Fruit fly (Drosophila melanogaster): ENCODE results near the gene CG11035.
A peak's percentile ranks its signal among the peaks of the same experiment; 100 is the strongest.

The CG11035 gene

DNA sequence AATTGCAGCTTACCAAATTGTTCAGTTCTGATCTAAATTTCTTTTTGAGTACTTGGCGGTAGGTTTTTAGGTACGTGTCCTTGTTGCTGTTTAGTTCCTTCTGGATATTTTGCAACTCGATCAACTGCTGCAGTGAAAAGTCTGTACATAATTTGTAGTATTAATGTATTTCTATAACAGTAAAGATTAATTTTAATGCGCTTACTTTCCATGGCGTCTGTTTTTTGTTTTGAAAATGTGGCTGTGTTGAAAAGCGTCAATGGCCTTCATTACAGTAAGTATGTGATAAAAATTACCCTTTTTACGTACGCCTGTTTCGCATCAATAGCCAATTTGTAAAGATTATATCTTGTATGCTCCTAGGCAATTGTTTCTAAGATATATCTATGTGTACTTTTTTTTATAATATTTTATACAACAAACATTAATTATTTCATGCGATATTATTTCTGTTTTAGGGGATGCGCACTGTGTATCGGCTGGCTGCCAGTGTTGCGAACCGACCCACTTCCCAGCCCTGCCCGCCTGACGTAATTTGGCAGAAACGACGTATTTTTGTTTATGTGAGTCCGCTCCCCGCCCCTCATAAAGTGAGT, 31.6 kb downstream of the CG11035 start, which contains the start of the genes Kmn2 and CG2698 (continued):
- TF ChIP-seq ato (GFP tag; IDR thresholded peaks at IDR 0.05; ENCODE audit: partially characterized antibody) (no peak), pzg (GFP tag; optimal IDR thresholded peaks at IDR 0.05) (peak; percentile 62), CHES-1-like (GFP tag; optimal IDR thresholded peaks at IDR 0.05) (peak; percentile 64), bowl (GFP tag; IDR thresholded peaks at IDR 0.05) (peak; percentile 93), CG32772 (GFP tag; IDR thresholded peaks at IDR 0.05) (peak; percentile 98), ttk (GFP tag; IDR thresholded peaks at IDR 0.05) (peak; percentile 98), CG1233 (GFP tag; optimal IDR thresholded peaks at IDR 0.05) (peak; percentile 91), gt (GFP tag; IDR thresholded peaks at IDR 0.05) (peak; percentile 95), ranshi (GFP tag; IDR thresholded peaks at IDR 0.05) (peak; percentile 97), bcd (GFP tag; optimal IDR thresholded peaks at IDR 0.05) (peak; percentile 96), CG15601 (tag; optimal IDR thresholded peaks at IDR 0.05) (peak; percentile 91), Max (GFP tag; optimal IDR thresholded peaks at IDR 0.05) (peak; percentile 96), CG2116 (GFP tag; optimal IDR thresholded peaks at IDR 0.05) (peak; percentile 77), CG11560 (tag; IDR thresholded peaks at IDR 0.05) (peak; percentile 92), D (optimal IDR thresholded peaks at IDR 0.05) (no peak), D (GFP tag; optimal IDR thresholded peaks at IDR 0.05) (peak; percentile 91), CG14965 (GFP tag; optimal IDR thresholded peaks at IDR 0.05; ENCODE audit: borderline replicate concordance) (no peak), ewg (GFP tag; optimal IDR thresholded peaks at IDR 0.05) (peak; percentile 92), CG14050 (GFP tag; IDR thresholded peaks at IDR 0.05) (peak; percentile 97), fd64A (GFP tag; optimal IDR thresholded peaks at IDR 0.05) (peak; percentile 74), CG11456 (GFP tag; IDR thresholded peaks at IDR 0.05) (peak; percentile 97), Side (GFP tag; optimal IDR thresholded peaks at IDR 0.05) (peak; percentile 70), CG8765 (GFP tag; IDR thresholded peaks at IDR 0.05) (peak; percentile 97), CG7271 (tag; optimal IDR thresholded peaks at IDR 0.05) (peak; percentile 68), lmd (GFP tag; IDR thresholded peaks at IDR 0.05) (peak; percentile 99), hbn (GFP tag; IDR thresholded peaks at IDR 0.05; ENCODE audit: partially characterized antibody) (peak; percentile 36; the same call in 1 of the 2 replicates), CG6254 (GFP tag; optimal IDR thresholded peaks at IDR 0.05) (peak; percentile 92), seq (GFP tag; IDR thresholded peaks at IDR 0.05) (peak; percentile 97), CG10565 (GFP tag; optimal IDR thresholded peaks at IDR 0.05) (peak; percentile 77), CG33213 (GFP tag; optimal IDR thresholded peaks at IDR 0.05) (peak; percentile 31), dmrt99B (tag; optimal IDR thresholded peaks at IDR 0.05) (peak; percentile 95), HLHmδ (GFP tag; optimal IDR thresholded peaks at IDR 0.05) (no peak), Ets65A (GFP tag) (peak; percentile 96), fd96Cb (tag; optimal IDR thresholded peaks at IDR 0.05) (peak; percentile 96), Chrac-16 (GFP tag; optimal IDR thresholded peaks at IDR 0.05) (peak; percentile 97), CG2202 (tag; optimal IDR thresholded peaks at IDR 0.05) (peak; percentile 88), CG9817 (tag; optimal IDR thresholded peaks at IDR 0.05) (peak; percentile 95), CG12769 (tag; optimal IDR thresholded peaks at IDR 0.05) (peak; percentile 74), chn (GFP tag; optimal IDR thresholded peaks at IDR 0.05) (peak; percentile 86), CG10462 (GFP tag; optimal IDR thresholded peaks at IDR 0.05) (peak; percentile 85), az2 (GFP tag; optimal IDR thresholded peaks at IDR 0.05) (peak; percentile 96), CG6765 (GFP tag; optimal IDR thresholded peaks at IDR 0.05) (peak; percentile 88), ci (GFP tag; IDR thresholded peaks at IDR 0.05) (peak; percentile 98), mirr (GFP tag; optimal IDR thresholded peaks at IDR 0.05) (peak; percentile 78), sim (GFP tag; IDR thresholded peaks at IDR 0.05) (peak; percentile 96), org-1 (GFP tag; optimal IDR thresholded peaks at IDR 0.05) (peak; percentile 89), Optix (GFP tag; IDR thresholded peaks at IDR 0.05) (peak; percentile 95), trem (tag; optimal IDR thresholded peaks at IDR 0.05) (peak; percentile 91), gro (GFP tag; optimal IDR thresholded peaks at IDR 0.05) (peak; percentile 78), br (optimal IDR thresholded peaks at IDR 0.05) (no peak), Spps (tag; optimal IDR thresholded peaks at IDR 0.05) (peak; percentile 84)
